Worm (Caenorhabditis elegans): ENCODE data around the gene flp-7.

Gene flp-7

DNA sequence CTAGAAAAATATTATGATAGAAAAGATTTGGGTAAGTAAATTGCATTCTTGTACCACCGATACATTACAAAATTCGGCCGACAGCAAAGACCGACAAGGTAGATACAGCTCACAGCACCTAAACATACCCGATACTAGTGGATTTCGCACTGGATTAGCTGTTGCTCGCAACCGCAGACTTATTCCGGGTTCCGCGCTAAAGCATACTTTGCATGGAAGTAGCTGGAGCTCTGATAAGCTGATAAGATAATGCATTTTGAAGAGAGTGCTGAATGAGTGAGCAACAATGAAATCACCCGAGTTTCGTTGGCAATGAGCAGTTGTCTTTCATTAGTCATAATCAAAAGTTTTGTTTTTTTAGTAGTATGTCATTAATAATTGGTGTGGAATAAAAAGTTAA lies 35.2 kb upstream of the flp-7 start:
- TF ChIP-seq lsy-2 (tag; optimal IDR thresholded peaks at IDR 0.05) (no peak), snpc-4 (tag; optimal IDR thresholded peaks at IDR 0.05) (peak; percentile 80)

DNA sequence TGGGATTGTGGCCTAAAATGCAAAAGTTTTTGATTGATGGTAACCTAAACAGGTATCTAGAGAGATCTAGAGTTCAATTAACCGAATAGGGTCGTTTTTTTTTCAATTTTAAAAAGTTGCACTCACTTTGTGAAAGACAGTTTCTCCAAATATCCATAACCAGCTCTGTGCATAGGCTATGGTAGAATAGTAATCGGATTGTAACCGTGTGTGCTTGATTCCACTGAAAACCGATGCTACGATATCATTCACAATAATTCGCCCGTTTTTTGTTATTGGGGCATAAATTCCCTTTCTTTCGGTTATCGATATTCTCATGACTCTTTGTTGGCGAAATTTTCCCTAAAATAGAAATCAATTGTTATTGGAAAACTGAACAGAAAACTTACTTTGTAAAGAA lies 33.6 kb upstream of the flp-7 start:
- no peak for TF ChIP-seq nhr-21 (tag; optimal IDR thresholded peaks at IDR 0.05)
- no peak for TF ChIP-seq unc-39 (tag; optimal IDR thresholded peaks at IDR 0.05)
- no peak for TF ChIP-seq Y55F3AM.14 (GFP tag; optimal IDR thresholded peaks at IDR 0.05)
- TF ChIP-seq nhr-11 (tag; optimal IDR thresholded peaks at IDR 0.05): no peak
- no peak for TF ChIP-seq ztf-1 (GFP tag; conservative IDR thresholded peaks at IDR 0.05)
- TF ChIP-seq F13H6.1 (tag; optimal IDR thresholded peaks at IDR 0.05): no peak
- TF ChIP-seq dmd-4 (tag; optimal IDR thresholded peaks at IDR 0.05): no peak
- no peak for TF ChIP-seq nhr-6 (tag; optimal IDR thresholded peaks at IDR 0.05)
- TF ChIP-seq sem-4 (tag; optimal IDR thresholded peaks at IDR 0.05): no peak
- no peak for TF ChIP-seq egl-27 (tag; optimal IDR thresholded peaks at IDR 0.05)
- no peak for TF ChIP-seq nhr-25 (tag; optimal IDR thresholded peaks at IDR 0.05)
- no peak for TF ChIP-seq snpc-4 (tag; optimal IDR thresholded peaks at IDR 0.05)
- TF ChIP-seq blmp-1 (tag; optimal IDR thresholded peaks at IDR 0.05; ENCODE audit: insufficient read depth): no peak
- TF ChIP-seq sma-9 (GFP tag; optimal IDR thresholded peaks at IDR 0.05): no peak
- no peak for TF ChIP-seq sma-9 (tag; optimal IDR thresholded peaks at IDR 0.05)

DNA sequence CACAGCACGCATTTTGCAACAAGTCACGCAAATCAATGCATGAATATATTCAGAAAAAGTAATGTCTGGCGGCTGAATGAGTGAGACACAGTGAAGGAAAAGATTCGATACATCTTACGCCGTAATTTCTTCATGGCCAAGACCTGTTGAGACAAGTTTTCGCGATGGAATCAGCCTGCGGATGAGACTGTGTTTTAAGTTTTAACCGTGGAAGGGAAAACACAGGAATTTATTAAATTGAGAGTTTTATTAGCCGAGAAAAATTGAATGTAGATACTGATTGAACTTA lies 31.6 kb upstream of the flp-7 start, which contains the start of gene hog-1:
TSS of gene hog-1 (minus strand) at position 101 of the 289 bp plus-strand sequence.
- TF ChIP-seq nhr-11 (tag; optimal IDR thresholded peaks at IDR 0.05) (no peak), fos-1 (tag; optimal IDR thresholded peaks at IDR 0.05) (no peak), elt-3 (tag; optimal IDR thresholded peaks at IDR 0.05) (no peak), aly-2 (tag; optimal IDR thresholded peaks at IDR 0.05) (no peak), nhr-10 (tag; optimal IDR thresholded peaks at IDR 0.05) (no peak), mdl-1 (tag; optimal IDR thresholded peaks at IDR 0.05) (no peak), alr-1 (tag; optimal IDR thresholded peaks at IDR 0.05) (no peak), ZK546.5 (tag; optimal IDR thresholded peaks at IDR 0.05) (no peak), ztf-1 (GFP tag; conservative IDR thresholded peaks at IDR 0.05) (no peak), zag-1 (tag; optimal IDR thresholded peaks at IDR 0.05) (no peak), unc-39 (tag; optimal IDR thresholded peaks at IDR 0.05) (no peak), nhr-25 (tag; optimal IDR thresholded peaks at IDR 0.05) (no peak)

DNA sequence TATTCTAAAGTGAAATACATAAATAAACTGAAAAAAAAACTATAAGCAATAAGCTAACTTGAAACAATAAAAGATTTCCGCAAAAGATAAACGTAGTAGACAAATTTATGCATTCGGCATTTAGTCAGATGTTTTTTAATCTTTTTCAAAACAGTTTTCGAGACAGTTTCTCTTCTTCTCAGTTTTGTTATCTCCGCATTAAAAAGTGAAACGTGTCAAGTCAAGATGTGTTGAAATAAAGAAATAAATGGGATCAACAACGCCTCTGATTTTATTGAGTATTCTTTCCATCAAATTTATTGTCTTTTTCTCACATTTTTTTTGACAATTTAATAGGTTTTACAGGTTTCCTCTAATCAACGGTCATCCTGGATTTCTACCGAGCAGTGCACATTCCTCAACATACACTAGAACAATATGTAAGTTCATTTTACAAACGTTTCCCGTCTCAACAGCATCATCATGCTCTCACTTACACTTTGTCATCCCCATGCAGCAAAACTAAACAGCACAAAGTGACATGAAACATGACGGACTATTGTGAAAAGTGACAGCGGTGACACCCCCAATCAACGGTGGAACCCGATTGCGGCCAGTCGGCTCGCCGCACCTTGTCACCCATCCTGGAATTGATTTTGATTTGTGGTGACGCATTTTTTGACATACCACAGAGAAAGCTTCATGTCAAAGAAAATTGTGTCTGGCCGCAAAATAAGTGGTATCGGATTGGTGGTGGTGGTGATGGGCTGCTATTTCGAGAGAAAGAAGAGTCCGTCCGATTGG lies 31.0 kb upstream of the flp-7 start:
- TF ChIP-seq ZK546.5 (tag; optimal IDR thresholded peaks at IDR 0.05): no peak
- TF ChIP-seq blmp-1 (tag; optimal IDR thresholded peaks at IDR 0.05; ENCODE audit: insufficient read depth): peak; percentile 64
- TF ChIP-seq nhr-25 (tag; optimal IDR thresholded peaks at IDR 0.05): peak; percentile 4
- TF ChIP-seq snpc-4 (tag; optimal IDR thresholded peaks at IDR 0.05): no peak
- no peak for TF ChIP-seq lin-39 (tag; optimal IDR thresholded peaks at IDR 0.05)

DNA sequence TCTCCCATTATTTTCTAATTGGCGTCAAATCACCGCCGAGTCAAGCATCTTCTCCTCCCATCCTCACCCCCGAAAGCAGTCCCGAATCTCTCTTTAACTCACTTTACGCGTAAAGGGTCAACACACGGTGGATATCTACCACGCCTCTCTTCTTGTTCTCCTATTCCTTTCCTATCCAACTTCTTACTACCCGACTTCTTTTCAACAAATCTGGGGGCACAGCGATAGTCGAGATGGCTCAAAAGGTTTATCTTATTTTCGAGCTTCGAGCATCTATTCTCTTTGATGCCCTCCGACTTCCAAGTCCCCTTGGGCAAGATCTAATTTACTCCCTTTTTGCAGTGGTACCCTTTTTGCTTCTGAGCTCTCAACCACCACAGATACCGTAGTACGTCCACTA lies 26.5 kb upstream of the flp-7 start:
- TF ChIP-seq nhr-11 (tag; optimal IDR thresholded peaks at IDR 0.05) (no peak), nhr-237 (tag; optimal IDR thresholded peaks at IDR 0.05) (no peak), alr-1 (tag; optimal IDR thresholded peaks at IDR 0.05) (no peak), ztf-4 (tag; optimal IDR thresholded peaks at IDR 0.05) (no peak), lin-13 (GFP tag; optimal IDR thresholded peaks at IDR 0.05) (no peak), nhr-6 (tag; optimal IDR thresholded peaks at IDR 0.05) (no peak), ZK546.5 (tag; optimal IDR thresholded peaks at IDR 0.05) (no peak), unc-55 (GFP tag; optimal IDR thresholded peaks at IDR 0.05) (no peak), unc-62 (GFP tag; optimal IDR thresholded peaks at IDR 0.05) (no peak), aly-2 (tag; optimal IDR thresholded peaks at IDR 0.05) (no peak), blmp-1 (tag; optimal IDR thresholded peaks at IDR 0.05; ENCODE audit: insufficient read depth) (no peak), elt-1 (tag; optimal IDR thresholded peaks at IDR 0.05) (no peak), lsy-2 (tag; optimal IDR thresholded peaks at IDR 0.05) (no peak), nhr-12 (tag; optimal IDR thresholded peaks at IDR 0.05) (no peak)

DNA sequence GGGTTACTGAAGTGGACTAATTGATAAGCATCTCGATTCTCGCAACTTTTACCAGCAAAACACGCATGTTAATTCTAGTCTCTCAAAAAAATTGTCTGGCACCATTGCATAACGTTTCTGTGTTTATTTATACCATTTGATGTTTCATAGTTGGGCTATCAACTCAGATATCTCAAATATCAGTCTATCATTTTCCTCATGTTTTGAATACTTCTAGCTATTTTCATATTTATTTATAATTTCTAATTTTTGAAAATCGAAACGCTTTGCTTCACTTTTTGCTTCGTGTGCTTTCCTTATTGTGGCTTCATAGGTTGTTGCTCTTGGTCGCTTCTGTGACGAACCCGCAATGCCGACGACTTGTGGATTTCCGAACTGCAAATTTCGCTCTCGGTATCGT lies 23.3 kb upstream of the flp-7 start, which contains the start of gene ctbp-1:
TSS of gene ctbp-1 (plus strand) at position 301 of the 400 bp plus-strand sequence.
- TF ChIP-seq blmp-1 (tag; optimal IDR thresholded peaks at IDR 0.05; ENCODE audit: insufficient read depth) (no peak), ama-1 (optimal IDR thresholded peaks at IDR 0.05) (no peak), R02D3.7 (tag; optimal IDR thresholded peaks at IDR 0.05) (no peak), nhr-10 (tag; optimal IDR thresholded peaks at IDR 0.05) (no peak), elt-3 (tag; optimal IDR thresholded peaks at IDR 0.05) (no peak), alr-1 (tag; optimal IDR thresholded peaks at IDR 0.05) (no peak), fos-1 (tag; optimal IDR thresholded peaks at IDR 0.05) (no peak), lin-39 (tag; optimal IDR thresholded peaks at IDR 0.05) (no peak), sma-9 (GFP tag; optimal IDR thresholded peaks at IDR 0.05) (no peak), sma-9 (tag; optimal IDR thresholded peaks at IDR 0.05) (no peak), ceh-82 (tag; optimal IDR thresholded peaks at IDR 0.05) (no peak), C34F6.9 (tag; optimal IDR thresholded peaks at IDR 0.05) (no peak), nhr-129 (tag; optimal IDR thresholded peaks at IDR 0.05) (no peak), crh-2 (tag; optimal IDR thresholded peaks at IDR 0.05) (no peak), peb-1 (tag; optimal IDR thresholded peaks at IDR 0.05) (no peak), nhr-11 (tag; optimal IDR thresholded peaks at IDR 0.05) (no peak), nhr-21 (tag; optimal IDR thresholded peaks at IDR 0.05) (no peak)

Data from whole organism, L2 larva.